Fruit fly (Drosophila melanogaster): ENCODE measurements around the gene mei-217.
A peak's percentile ranks its signal among the peaks of the same experiment; 100 is the strongest.

Gene mei-217

DNA sequence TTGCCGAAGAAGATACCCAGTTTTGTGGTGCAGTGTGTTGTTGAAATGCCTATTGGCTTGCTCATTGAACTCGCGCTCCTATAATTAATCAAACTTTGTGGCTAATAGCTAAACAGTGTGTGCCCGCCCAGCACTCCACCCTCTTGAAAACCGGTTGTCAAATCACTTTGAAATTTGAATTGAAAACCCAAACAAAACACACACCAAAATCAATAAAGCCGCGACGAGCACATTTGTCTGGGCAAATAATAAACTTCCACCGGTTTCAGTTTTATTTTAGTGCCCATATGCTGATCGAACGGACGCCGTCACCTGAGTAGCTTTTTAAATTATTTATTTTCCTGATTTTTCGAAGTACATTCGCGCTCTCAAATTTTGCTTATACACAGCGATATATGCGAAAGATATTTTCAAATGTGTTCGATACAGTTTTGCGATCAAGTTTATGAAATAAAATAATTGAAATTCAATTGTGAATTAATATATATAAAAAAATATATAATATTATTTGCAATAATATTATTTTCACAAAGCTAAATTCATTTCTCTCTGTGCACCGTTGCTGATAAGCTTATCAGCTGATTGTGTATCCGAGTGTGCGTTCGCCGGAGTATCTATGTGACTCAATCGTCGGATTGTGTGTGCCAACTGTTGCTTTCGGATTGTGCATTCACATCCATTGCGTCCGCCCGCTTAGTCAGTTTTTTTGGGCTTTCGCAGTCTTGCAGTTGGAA lies 12.9 kb downstream of the mei-217 start (continued):
- peak; percentile 80 for TF ChIP-seq fd96Cb (tag; optimal IDR thresholded peaks at IDR 0.05)
- TF ChIP-seq CG4424 (GFP tag; optimal IDR thresholded peaks at IDR 0.05), result peak; percentile 68
- no peak for TF ChIP-seq Lhr (GFP tag; optimal IDR thresholded peaks at IDR 0.05)
- peak in 1 of 2 experiments; percentile 84 for TF ChIP-seq Eip74EF (GFP tag; optimal IDR thresholded peaks at IDR 0.05)
- TF ChIP-seq CG1233 (GFP tag; optimal IDR thresholded peaks at IDR 0.05), result peak; percentile 76
- TF ChIP-seq CG15696 (tag; optimal IDR thresholded peaks at IDR 0.05), result peak; percentile 39
- peak; percentile 14 for TF ChIP-seq CG10431 (GFP tag; optimal IDR thresholded peaks at IDR 0.05)
- peak; percentile 84 for TF ChIP-seq CG9727 (GFP tag; optimal IDR thresholded peaks at IDR 0.05)
- TF ChIP-seq Atf3 (GFP tag; optimal IDR thresholded peaks at IDR 0.05), result no peak
- peak; percentile 70 for TF ChIP-seq CG14710 (tag; optimal IDR thresholded peaks at IDR 0.05)
- TF ChIP-seq CG12769 (tag; optimal IDR thresholded peaks at IDR 0.05), result no peak
- no peak for TF ChIP-seq emc (GFP tag; optimal IDR thresholded peaks at IDR 0.05)
- TF ChIP-seq PHDP (tag; optimal IDR thresholded peaks at IDR 0.05), result peak; percentile 87
- no peak for TF ChIP-seq HLH4C (GFP tag; IDR thresholded peaks at IDR 0.05; ENCODE audit: partially characterized antibody)
- TF ChIP-seq CG17568 (GFP tag; optimal IDR thresholded peaks at IDR 0.05), result peak; percentile 57
- TF ChIP-seq CG1529 (GFP tag; optimal IDR thresholded peaks at IDR 0.05), result peak; percentile 58
- peak; percentile 89 for TF ChIP-seq CG31441 (GFP tag; IDR thresholded peaks at IDR 0.05)
- TF ChIP-seq CG12659 (GFP tag; optimal IDR thresholded peaks at IDR 0.05), result peak; percentile 83
- TF ChIP-seq CG7357 (GFP tag; IDR thresholded peaks at IDR 0.05), result peak; percentile 49; the same call in 1 of the 3 replicates
- TF ChIP-seq CG4404 (GFP tag; IDR thresholded peaks at IDR 0.05), result peak; percentile 48; the same call in 1 of the 2 replicates
- TF ChIP-seq CG9817 (tag; optimal IDR thresholded peaks at IDR 0.05), result peak; percentile 60
- TF ChIP-seq CG30020 (tag; optimal IDR thresholded peaks at IDR 0.05), result peak; percentile 33
- peak; percentile 53; the same call in 1 of the 2 replicates for TF ChIP-seq NFAT (GFP tag; IDR thresholded peaks at IDR 0.05)
- peak; percentile 75 for TF ChIP-seq sisA (GFP tag; IDR thresholded peaks at IDR 0.05)
- TF ChIP-seq dmrt99B (tag; optimal IDR thresholded peaks at IDR 0.05), result peak; percentile 90
- peak; percentile 64 for TF ChIP-seq nerfin-1 (tag; optimal IDR thresholded peaks at IDR 0.05)
- TF ChIP-seq CG14860 (GFP tag; IDR thresholded peaks at IDR 0.05; ENCODE audit: partially characterized antibody), result no peak
- peak; percentile 31 for TF ChIP-seq CG10274 (GFP tag; optimal IDR thresholded peaks at IDR 0.05)
- peak; percentile 7 for TF ChIP-seq CG33213 (GFP tag; optimal IDR thresholded peaks at IDR 0.05)
- TF ChIP-seq Opbp (GFP tag; IDR thresholded peaks at IDR 0.05; ENCODE audit: partially characterized antibody), result no peak
- TF ChIP-seq CTCF (GFP tag; optimal IDR thresholded peaks at IDR 0.05), result no peak
- TF ChIP-seq CG13123 (GFP tag; optimal IDR thresholded peaks at IDR 0.05), result peak; percentile 45
- TF ChIP-seq ems (GFP tag; optimal IDR thresholded peaks at IDR 0.05), result peak; percentile 31
- peak; percentile 83 for TF ChIP-seq Ptx1 (GFP tag; IDR thresholded peaks at IDR 0.05)
- TF ChIP-seq run (tag; optimal IDR thresholded peaks at IDR 0.05), result peak; percentile 53
- no peak for TF ChIP-seq CG12071 (GFP tag; optimal IDR thresholded peaks at IDR 0.05)
- 0 out of 2 replicates have a peak, but pooled peaks have one; percentile 40 for TF ChIP-seq chm (GFP tag; IDR thresholded peaks at IDR 0.05)
- TF ChIP-seq lmd (GFP tag; IDR thresholded peaks at IDR 0.05), result peak; percentile 74
- TF ChIP-seq NfI (GFP tag; optimal IDR thresholded peaks at IDR 0.05), result peak; percentile 83
- TF ChIP-seq ken (GFP tag; IDR thresholded peaks at IDR 0.05), result peak; percentile 69; the same call in 1 of the 3 replicates
- TF ChIP-seq NK7.1 (GFP tag; optimal IDR thresholded peaks at IDR 0.05), result peak; percentile 43
- peak; percentile 90 for TF ChIP-seq Med (GFP tag)
- peak; percentile 12 for TF ChIP-seq CG3163 (GFP tag; optimal IDR thresholded peaks at IDR 0.05)
- peak in 1 of 2 experiments; percentile 74 for TF ChIP-seq dpn (GFP tag; optimal IDR thresholded peaks at IDR 0.05)
- TF ChIP-seq trh (GFP tag; optimal IDR thresholded peaks at IDR 0.05), result peak; percentile 51
- TF ChIP-seq CG6175 (GFP tag; IDR thresholded peaks at IDR 0.05), result no peak
- no peak for TF ChIP-seq CG12744 (GFP tag; optimal IDR thresholded peaks at IDR 0.05)
- TF ChIP-seq BtbVII (GFP tag; optimal IDR thresholded peaks at IDR 0.05), result peak; percentile 84
- peak; percentile 68; the same call in 1 of the 2 replicates for TF ChIP-seq klu (GFP tag; IDR thresholded peaks at IDR 0.05)
